Worm (Caenorhabditis elegans) whole organism, young adult: ENCODE data around the gene Y69H2.7.

Experiments used
- B0019.2 ChIP-seq: fragments of 200-800 bp; sonication (Bioruptor generic); conservative IDR thresholded peaks from 2 replicates; pipeline ENCODE4 v1.3.6; 2022; ENCODE audit warnings: missing genetic modification reagents, missing genetic modification characterization, missing compliant biosample characterization
- F10E7.11 ChIP-seq: sonication (generic microtip); optimal IDR thresholded peaks from 2 replicates; lab custom pipeline; 2017; ENCODE audit warnings: mild to moderate bottlenecking, missing genetic modification characterization, moderate library complexity, missing compliant biosample characterization
- K12H6.12 ChIP-seq: fragments of 200-800 bp; sonication (Bioruptor generic); optimal IDR thresholded peaks from 2 replicates; lab custom pipeline; 2018; ENCODE audit warnings: mild to moderate bottlenecking, missing genetic modification characterization, missing compliant biosample characterization
- Y53F4B.3 ChIP-seq: fragments of 200-800 bp; sonication (Bioruptor generic); IDR thresholded peaks from 2 replicates; pipeline ENCODE4 v1.3.6; 2022; ENCODE audit warnings: missing genetic modification reagents, missing genetic modification characterization, missing compliant biosample characterization
- ceh-79 ChIP-seq: sonication (generic microtip); optimal IDR thresholded peaks from 2 replicates; lab custom pipeline; 2017; ENCODE audit warnings: mild to moderate bottlenecking, missing genetic modification characterization, missing compliant biosample characterization
- egl-44 ChIP-seq: fragments of 200-800 bp; sonication (Bioruptor generic); IDR thresholded peaks from 2 replicates; pipeline ENCODE4 v1.3.6; 2022; ENCODE audit warnings: missing genetic modification reagents, missing genetic modification characterization, missing compliant biosample characterization
- fkh-3 ChIP-seq: sonication (generic microtip); optimal IDR thresholded peaks from 2 replicates; lab custom pipeline; 2016; ENCODE audit warnings: mild to moderate bottlenecking, missing genetic modification characterization, missing compliant biosample characterization
- him-1 ChIP-seq: sonication (generic microtip); optimal IDR thresholded peaks from 2 replicates; lab custom pipeline; 2016; ENCODE audit warnings: missing genotype, missing genetic modification reagents, missing genetic modification characterization, missing compliant biosample characterization
- hmg-20 ChIP-seq: fragments of 200-800 bp; sonication (Bioruptor generic); IDR thresholded peaks from 2 replicates; pipeline ENCODE4 v1.3.6; 2022; ENCODE audit warnings: missing genetic modification reagents, missing genetic modification characterization, missing compliant biosample characterization
- lin-35 ChIP-seq, 3 experiments: fragments of 150-350 bp in 2 of 3; sonication (generic microtip) in 1 of 3; optimal IDR thresholded peaks; 2 replicates each; lab custom pipeline; 2014 to 2018; ENCODE audit warnings: missing biosample characterization in 3 of 3, missing genetic modification characterization in 3 of 3, missing genetic modification reagents in 3 of 3
- lir-1 ChIP-seq: fragments of 200-800 bp; sonication (Bioruptor generic); conservative IDR thresholded peaks from 2 replicates; pipeline ENCODE4 v1.3.6; 2022; ENCODE audit warnings: missing genetic modification reagents, missing genetic modification characterization, missing compliant biosample characterization
- mel-28 ChIP-seq: sonication (generic microtip); optimal IDR thresholded peaks from 2 replicates; lab custom pipeline; 2016; ENCODE audit warnings: borderline replicate concordance, mild to moderate bottlenecking, missing genetic modification characterization, missing compliant biosample characterization
- mes-4 ChIP-seq: sonication (generic microtip); optimal IDR thresholded peaks from 2 replicates; lab custom pipeline; 2016; ENCODE audit warnings: missing genotype, missing genetic modification characterization, missing compliant biosample characterization
- nhr-90 ChIP-seq: sonication (generic microtip); optimal IDR thresholded peaks from 2 replicates; lab custom pipeline; 2016; ENCODE audit warnings: missing genotype, mild to moderate bottlenecking, missing genetic modification characterization, missing compliant biosample characterization
- rpc-1 ChIP-seq, 2 experiments: fragments of 150-350 bp in 1 of 2; sonication (generic microtip) in 1 of 2; optimal IDR thresholded peaks; 2 replicates each; lab custom pipeline; 2014 to 2018; ENCODE audit warnings: missing biosample characterization in 1 of 2, missing genetic modification characterization in 1 of 2, missing genetic modification reagents in 1 of 2, missing genotype in 1 of 2
- snpc-4 ChIP-seq, 5 experiments: fragments of 150-350 bp in 1 of 5; sonication (generic microtip) in 4 of 5; optimal IDR thresholded peaks; 2 replicates each; lab custom pipeline; 2014 to 2018; ENCODE audit warnings: missing genetic modification characterization in 5 of 5, missing biosample characterization in 3 of 5, antibody characterized with exemption in 2 of 5, mild to moderate bottlenecking in 2 of 5, missing compliant biosample characterization in 2 of 5, missing genotype in 2 of 5, moderate library complexity in 2 of 5, missing genetic modification reagents in 1 of 5
- zfh-2 ChIP-seq: fragments of 200-800 bp; sonication (Bioruptor generic); conservative IDR thresholded peaks from 2 replicates; pipeline ENCODE4 v1.3.6; 2022; ENCODE audit warnings: missing genetic modification reagents, missing genetic modification characterization, missing compliant biosample characterization
- ztf-25 ChIP-seq: fragments of 200-800 bp; sonication (Bioruptor generic); IDR thresholded peaks from 2 replicates; pipeline ENCODE4 v1.3.6; 2022; ENCODE audit warnings: missing genetic modification reagents, missing genetic modification characterization, missing compliant biosample characterization

The Y69H2.7 gene

DNA sequence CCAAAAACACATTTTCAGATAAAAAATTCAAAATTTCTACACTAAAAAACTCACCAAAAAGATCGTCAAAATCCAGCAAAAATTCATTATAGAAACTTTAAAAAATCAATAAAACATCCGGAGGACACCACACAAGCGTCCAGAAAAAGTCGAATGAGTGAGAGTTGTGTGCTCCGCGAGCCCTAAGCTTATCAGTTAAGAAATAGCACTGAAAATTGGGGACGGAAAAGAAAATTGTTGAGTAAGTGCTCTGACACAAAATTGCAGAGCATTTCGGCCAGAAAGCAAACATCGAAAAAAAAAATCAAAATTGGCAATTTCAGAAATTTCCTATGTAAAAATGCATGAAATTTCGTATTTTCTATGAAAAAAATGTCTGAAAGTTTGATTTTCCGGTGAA is 47.9 kb downstream of the Y69H2.7 start:
- TF ChIP-seq B0019.2 = no peak
- TF ChIP-seq egl-44 (GFP tag; lab: Robert Waterston, UW) = no peak
- no peak for TF ChIP-seq zfh-2 (GFP tag; lab: Robert Waterston, UW)
- no peak for TF ChIP-seq lin-35 (GFP tag; optimal IDR thresholded peaks at IDR 0.05; lab: Kevin White, UChicago)
- no peak for TF ChIP-seq ztf-25
- no peak for TF ChIP-seq mes-4 (tag; lab: Kevin White, UChicago)
- no peak for TF ChIP-seq lir-1 (GFP tag; lab: Robert Waterston, UW)
- no peak for TF ChIP-seq Y53F4B.3 (GFP tag; lab: Robert Waterston, UW)
- no peak for TF ChIP-seq him-1 (tag; lab: Kevin White, UChicago)
- TF ChIP-seq F10E7.11 (tag; lab: Kevin White, UChicago) = no peak
- no peak for TF ChIP-seq snpc-4 (GFP tag; optimal IDR thresholded peaks at IDR 0.05; lab: Kevin White, UChicago)
- no peak for TF ChIP-seq snpc-4 (tag; optimal IDR thresholded peaks at IDR 0.05; lab: Kevin White, UChicago)
- no peak for TF ChIP-seq nhr-90
- TF ChIP-seq fkh-3 (tag; lab: Kevin White, UChicago) = no peak
- no peak for TF ChIP-seq K12H6.12 (tag; lab: Kevin White, UChicago)
- TF ChIP-seq, all 124 proteins: peak for 0

DNA sequence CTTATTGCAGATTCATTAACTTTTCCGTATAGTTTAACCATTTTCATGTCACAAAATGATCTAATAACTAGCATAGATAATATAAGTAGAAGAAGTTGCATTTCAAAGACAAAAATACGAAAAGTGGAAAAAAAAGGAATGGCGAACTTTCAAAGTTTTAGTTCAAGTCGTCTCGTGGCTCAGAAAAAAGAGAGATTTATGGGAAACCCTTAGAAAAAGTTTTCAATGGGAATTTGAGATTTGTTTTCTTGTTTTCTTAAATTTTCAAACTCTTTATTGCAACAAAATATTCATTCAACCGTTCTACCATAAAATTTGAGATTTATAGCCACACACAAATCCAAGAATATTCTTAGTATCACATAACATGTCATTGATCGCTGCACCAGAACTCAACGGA is 52.3 kb downstream of the Y69H2.7 start, which contains the start of gene clec-250:
TSS of gene clec-250 (minus strand) at position 101 of the 400 bp plus-strand sequence.
- TF ChIP-seq ceh-79 (tag; lab: Kevin White, UChicago) (no peak), mel-28 (tag; lab: Kevin White, UChicago) (no peak), rpc-1 (optimal IDR thresholded peaks at IDR 0.05; lab: Kevin White, UChicago) (no peak), rpc-1 (tag; optimal IDR thresholded peaks at IDR 0.05; lab: Kevin White, UChicago) (no peak), hmg-20 (GFP tag; lab: Robert Waterston, UW) (no peak)
